Worm (Caenorhabditis elegans) whole organism, mixed stage, embryonic: Measurements from ENCODE around the gene pdhk-2.

Experiments
- ceh-43 ChIP-seq: fragments of 200-800 bp; sonication (Bioruptor generic); optimal IDR thresholded peaks from 2 replicates; lab custom pipeline; 2018; ENCODE audit warnings: mild to moderate bottlenecking, missing genetic modification characterization, moderate library complexity, missing compliant biosample characterization
- drap-1 ChIP-seq: fragments of 200-800 bp; sonication (Bioruptor generic); optimal IDR thresholded peaks from 3 replicates; lab custom pipeline; 2018; ENCODE audit warnings: mild to moderate bottlenecking, missing genetic modification characterization, missing compliant biosample characterization
- flh-1 ChIP-seq: fragments of 200-800 bp; sonication (Bioruptor generic); optimal IDR thresholded peaks from 2 replicates; lab custom pipeline; 2018; ENCODE audit warnings: mild to moderate bottlenecking, missing genetic modification characterization, moderate library complexity, missing compliant biosample characterization
- mep-1 ChIP-seq: fragments of 150-350 bp; optimal IDR thresholded peaks from 2 replicates; lab custom pipeline; 2017; ENCODE audit warnings: missing biosample characterization, missing genetic modification reagents, missing genetic modification characterization, inconsistent platforms
- nhr-237 ChIP-seq: fragments of 150-350 bp; optimal IDR thresholded peaks from 2 replicates; lab custom pipeline; 2014; ENCODE audit warnings: missing biosample characterization, missing genetic modification characterization
- tbx-8 ChIP-seq: fragments of 200-800 bp; sonication (Bioruptor generic); optimal IDR thresholded peaks from 2 replicates; lab custom pipeline; 2018; ENCODE audit warnings: mild to moderate bottlenecking, missing genetic modification characterization, moderate library complexity, missing compliant biosample characterization

- no peak for TF ChIP-seq drap-1 (GFP tag; lab: Kevin White, UChicago)
- no peak for TF ChIP-seq mep-1 (tag; lab: Kevin White, UChicago)
- TF ChIP-seq nhr-237: no peak
- no peak for TF ChIP-seq flh-1 (GFP tag; lab: Kevin White, UChicago)
- TF ChIP-seq ceh-43 (GFP tag; lab: Kevin White, UChicago): no peak
- no peak for TF ChIP-seq tbx-8 (GFP tag; lab: Kevin White, UChicago)
Measured at ce11 chrIII:8782744-8783143, 41.5 kb upstream of the pdhk-2 start.
